Fruit fly (Drosophila melanogaster) whole organism, wandering third instar larva: ENCODE data around the gene CG13654.
A peak's percentile ranks its signal among the peaks of the same experiment; 100 is the strongest.

Experiments
- Abd-B ChIP-seq: fragments of >200 bp; optimal IDR thresholded peaks from 2 replicates; lab custom pipeline; 2017; ENCODE audit warnings: missing biosample characterization, missing genetic modification characterization
- CG32264 ChIP-seq: fragments of 200-800 bp; sonication (Bioruptor generic); optimal IDR thresholded peaks from 2 replicates; lab custom pipeline; 2016; ENCODE audit warnings: missing biosample characterization, missing genetic modification characterization
- CG9705 ChIP-seq: fragments of 200-800 bp; sonication (Bioruptor generic); optimal IDR thresholded peaks from 2 replicates; lab custom pipeline; 2018; ENCODE audit warnings: missing biosample characterization, mild to moderate bottlenecking, missing genetic modification characterization
- CrebA ChIP-seq: fragments of 200-800 bp; sonication (Bioruptor generic); optimal IDR thresholded peaks from 2 replicates; lab custom pipeline; 2016; ENCODE audit warnings: missing biosample characterization, mild to moderate bottlenecking, missing genetic modification characterization, borderline replicate concordance
- Dfd ChIP-seq: fragments of >200 bp; optimal IDR thresholded peaks from 2 replicates; lab custom pipeline; 2017; ENCODE audit warnings: missing biosample characterization, missing genetic modification characterization
- Dif ChIP-seq: fragments of 200-275, 200-300 bp; sonication (Bioruptor generic); optimal IDR thresholded peaks from 2 replicates; lab custom pipeline; 2018; ENCODE audit warnings: missing biosample characterization, missing genetic modification characterization; ENCODE audit not compliant: partially characterized antibody
- GATAd ChIP-seq: sonication (Bioruptor generic); optimal IDR thresholded peaks from 2 replicates; lab custom pipeline; 2016; ENCODE audit warnings: missing biosample characterization, missing genetic modification characterization
- HLH106 ChIP-seq: fragments of 200-800 bp; optimal IDR thresholded peaks from 3 replicates; lab custom pipeline; 2019; ENCODE audit warnings: missing biosample characterization, mild to moderate bottlenecking, missing genetic modification characterization, moderate library complexity
- Hnf4 ChIP-seq: fragments of 200-800 bp; sonication (Bioruptor generic); optimal IDR thresholded peaks from 2 replicates; lab custom pipeline; 2016; ENCODE audit warnings: missing biosample characterization, mild to moderate bottlenecking, missing genetic modification characterization
- Hr78 ChIP-seq: fragments of >200 bp; optimal IDR thresholded peaks from 2 replicates; lab custom pipeline; 2017; ENCODE audit warnings: missing biosample characterization, missing genetic modification characterization
- Hr83 ChIP-seq: fragments of 200-300 bp; sonication (Bioruptor generic); optimal IDR thresholded peaks from 2 replicates; lab custom pipeline; 2016; ENCODE audit warnings: missing biosample characterization, mild to moderate bottlenecking, missing genetic modification characterization, moderate library complexity; ENCODE audit not compliant: poor library complexity, severe bottlenecking
- Jra ChIP-seq: sonication (Bioruptor generic); optimal IDR thresholded peaks from 2 replicates; lab custom pipeline; 2016; ENCODE audit warnings: missing biosample characterization, missing genetic modification characterization
- Mio ChIP-seq: sonication (Bioruptor generic); optimal IDR thresholded peaks from 2 replicates; lab custom pipeline; 2016; ENCODE audit warnings: missing biosample characterization, missing genetic modification characterization
- Myc ChIP-seq: fragments of >200 bp; optimal IDR thresholded peaks from 2 replicates; lab custom pipeline; 2017
- N ChIP-seq: fragments of >200 bp; optimal IDR thresholded peaks from 2 replicates; lab custom pipeline; 2018; ENCODE audit warnings: missing biosample characterization, missing external identifiers, missing genetic modification characterization
- OdsH ChIP-seq: fragments of 200-800 bp; sonication (Bioruptor generic); optimal IDR thresholded peaks from 2 replicates; lab custom pipeline; 2016; ENCODE audit warnings: missing biosample characterization, mild to moderate bottlenecking, missing genetic modification characterization
- Rel ChIP-seq, 2 experiments: fragments of 200-800 bp; sonication (Bioruptor generic) in 1 of 2; optimal IDR thresholded peaks; 2 replicates in 1 of 2; 3 replicates in 1 of 2; lab custom pipeline; 2016 to 2019; ENCODE audit warnings: mild to moderate bottlenecking in 2 of 2, missing biosample characterization in 2 of 2, missing genetic modification characterization in 2 of 2, moderate library complexity in 1 of 2
- Sp1 ChIP-seq: fragments of 200-800 bp; sonication (Bioruptor generic); optimal IDR thresholded peaks from 3 replicates; lab custom pipeline; 2019; ENCODE audit warnings: missing biosample characterization, mild to moderate bottlenecking, missing genetic modification characterization, moderate library complexity
- Vsx2 ChIP-seq: fragments of 200-300, 225-300 bp; sonication (Bioruptor generic); optimal IDR thresholded peaks from 2 replicates; lab custom pipeline; 2018; ENCODE audit warnings: missing biosample characterization, missing genetic modification characterization; ENCODE audit not compliant: partially characterized antibody
- br ChIP-seq: fragments of 200-800 bp; sonication (Bioruptor generic); optimal IDR thresholded peaks from 2 replicates; lab custom pipeline; 2016; ENCODE audit warnings: missing biosample characterization, missing genetic modification characterization
- brk ChIP-seq: fragments of 200-800 bp; sonication (Bioruptor generic); optimal IDR thresholded peaks from 2 replicates; lab custom pipeline; 2016; ENCODE audit warnings: missing biosample characterization, mild to moderate bottlenecking, missing genetic modification characterization
- dl ChIP-seq, 2 experiments: fragments of 175-275, 200-275 bp in 1 of 2; fragments of 200-275 bp in 1 of 2; sonication (Bioruptor generic); optimal IDR thresholded peaks; lab custom pipeline; 2018; ENCODE audit warnings: mild to moderate bottlenecking in 2 of 2, missing biosample characterization in 2 of 2, missing genetic modification characterization in 2 of 2, moderate library complexity in 2 of 2; ENCODE audit not compliant: partially characterized antibody in 2 of 2, insufficient read depth in 1 of 2
- dmrt93B ChIP-seq: fragments of 200-800 bp; sonication (Bioruptor generic); optimal IDR thresholded peaks from 2 replicates; lab custom pipeline; 2018; ENCODE audit warnings: missing biosample characterization, mild to moderate bottlenecking, missing genetic modification characterization
- dsf ChIP-seq: sonication (Bioruptor generic); optimal IDR thresholded peaks from 2 replicates; lab custom pipeline; 2016; ENCODE audit warnings: missing biosample characterization, missing genetic modification characterization, borderline replicate concordance
- ey ChIP-seq: fragments of 200-800 bp; sonication (Bioruptor generic); optimal IDR thresholded peaks from 2 replicates; lab custom pipeline; 2016; ENCODE audit warnings: missing biosample characterization, missing genetic modification characterization
- foxo ChIP-seq, 2 experiments: fragments of 200-800 bp; sonication (Bioruptor generic); optimal IDR thresholded peaks; 2 replicates in 1 of 2; 3 replicates in 1 of 2; lab custom pipeline; 2016 to 2017; ENCODE audit warnings: missing biosample characterization in 2 of 2, missing genetic modification characterization in 2 of 2
- fru ChIP-seq: fragments of 200-800 bp; sonication (Bioruptor generic); optimal IDR thresholded peaks from 3 replicates; lab custom pipeline; 2016; ENCODE audit warnings: missing biosample characterization, mild to moderate bottlenecking, missing genetic modification characterization
- h ChIP-seq: fragments of 200-800 bp; sonication (Bioruptor generic); optimal IDR thresholded peaks from 3 replicates; lab custom pipeline; 2016; ENCODE audit warnings: missing biosample characterization, mild to moderate bottlenecking, missing genetic modification characterization
- jim ChIP-seq: fragments of 175-275, 200-325 bp; sonication (Bioruptor generic); optimal IDR thresholded peaks from 2 replicates; lab custom pipeline; 2016; ENCODE audit warnings: missing biosample characterization, mild to moderate bottlenecking, missing genetic modification characterization
- lola ChIP-seq: fragments of >200 bp; optimal IDR thresholded peaks from 2 replicates; lab custom pipeline; 2017; ENCODE audit warnings: missing biosample characterization, missing genetic modification characterization
- pan ChIP-seq: fragments of >200 bp; optimal IDR thresholded peaks from 2 replicates; lab custom pipeline; 2017
- psq ChIP-seq: fragments of 200-800 bp; sonication (Bioruptor generic); optimal IDR thresholded peaks from 3 replicates; lab custom pipeline; 2017; ENCODE audit warnings: missing biosample characterization, mild to moderate bottlenecking, missing genetic modification characterization, moderate library complexity
- rgr ChIP-seq: fragments of 200-800 bp; sonication (Bioruptor generic); optimal IDR thresholded peaks from 3 replicates; lab custom pipeline; 2016; ENCODE audit warnings: missing biosample characterization, mild to moderate bottlenecking, missing genetic modification characterization
- sage ChIP-seq: fragments of 200-800 bp; sonication (Bioruptor generic); optimal IDR thresholded peaks from 2 replicates; lab custom pipeline; 2016; ENCODE audit warnings: missing biosample characterization, mild to moderate bottlenecking, missing genetic modification characterization
- sv ChIP-seq: fragments of 200-800 bp; sonication (Bioruptor generic); optimal IDR thresholded peaks from 3 replicates; lab custom pipeline; 2016; ENCODE audit warnings: missing biosample characterization, missing genetic modification characterization
- tai ChIP-seq: sonication (Bioruptor generic); optimal IDR thresholded peaks from 2 replicates; lab custom pipeline; 2016; ENCODE audit warnings: missing biosample characterization, missing genetic modification characterization
- usp ChIP-seq: fragments of >200 bp; optimal IDR thresholded peaks from 2 replicates; lab custom pipeline; 2017; ENCODE audit warnings: missing biosample characterization, missing genetic modification characterization
- woc ChIP-seq: sonication (Bioruptor generic); optimal IDR thresholded peaks from 2 replicates; lab custom pipeline; 2016; ENCODE audit warnings: missing biosample characterization, mild to moderate bottlenecking, missing genetic modification characterization

CG13654 gene

DNA sequence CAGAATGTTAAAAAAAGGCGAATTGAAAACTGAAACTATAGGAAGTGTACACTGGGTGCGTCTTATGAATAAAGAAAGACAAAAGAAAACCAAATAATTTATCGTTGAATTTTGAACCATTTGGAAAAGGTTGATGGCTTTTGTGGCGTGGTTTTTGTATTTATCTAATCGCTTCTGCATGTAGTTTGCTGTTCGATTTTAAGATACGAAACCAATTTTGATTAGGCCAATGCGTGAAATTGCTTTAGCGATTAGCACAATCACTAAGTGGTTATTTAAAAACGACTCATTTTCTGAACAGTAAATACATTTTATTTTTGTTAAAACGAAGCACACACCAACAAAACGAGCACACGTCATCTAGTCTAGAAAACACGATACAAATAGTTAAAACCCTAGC is 61.1 kb downstream of the CG13654 start:
- TF ChIP-seq Mio (GFP tag; lab: Kevin White, UChicago) (no peak), woc (GFP tag; lab: Kevin White, UChicago) (no peak), lola (no peak), GATAd (no peak), Rel (GFP tag; optimal IDR thresholded peaks at IDR 0.05; lab: Kevin White, UChicago) (no peak), Rel (tag; optimal IDR thresholded peaks at IDR 0.05; lab: Kevin White, UChicago) (no peak), tai (GFP tag; lab: Kevin White, UChicago) (no peak), Dfd (GFP tag; lab: Kevin White, UChicago) (no peak), jim (GFP tag; lab: Kevin White, UChicago) (no peak), h (GFP tag; lab: Kevin White, UChicago) (no peak), sage (GFP tag; lab: Kevin White, UChicago) (no peak), rgr (GFP tag; lab: Kevin White, UChicago) (no peak), CrebA (GFP tag; lab: Kevin White, UChicago) (no peak), Hr83 (GFP tag; lab: Kevin White, UChicago) (no peak), ey (GFP tag; lab: Kevin White, UChicago) (no peak), dl (GFP tag; optimal IDR thresholded peaks at IDR 0.05; lab: Kevin White, UChicago; ENCODE audit: insufficient read depth in 1 of 2, partially characterized antibody in 2 of 2) (no peak)

DNA sequence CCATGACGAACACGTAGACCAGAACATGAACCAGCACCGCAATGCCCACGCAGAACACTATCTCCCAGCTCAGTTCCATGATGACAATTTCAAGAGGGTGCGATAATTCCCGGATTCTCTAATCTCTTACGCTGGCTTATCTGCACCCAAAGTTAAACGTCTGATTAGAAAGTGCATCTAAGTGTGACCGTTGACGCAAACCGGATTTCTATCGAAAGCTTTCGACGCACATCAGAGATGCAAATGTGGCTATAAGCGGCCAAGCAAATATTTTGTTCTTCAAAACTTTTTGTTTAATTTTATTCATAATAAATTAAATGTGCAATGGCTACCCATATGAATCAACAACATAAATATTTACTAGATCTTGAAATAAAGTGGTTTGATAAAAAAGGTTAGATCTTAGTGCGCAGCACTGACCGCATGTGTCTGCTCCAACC is 62.7 kb downstream of the CG13654 start, which contains the start of the genes Kdsr and CG11858:
Gene Kdsr (minus strand): TSS at position 177 of the 440 bp plus-strand sequence.
Gene CG11858 (plus strand): TSS at position 420 of the 440 bp plus-strand sequence.
- TF ChIP-seq Dfd (GFP tag; lab: Kevin White, UChicago) (no peak), tai (GFP tag; lab: Kevin White, UChicago) (no peak), Mio (GFP tag; lab: Kevin White, UChicago) (no peak), Hnf4 (GFP tag; lab: Kevin White, UChicago) (no peak), N (GFP tag; lab: Kevin White, UChicago) (no peak), HLH106 (tag; lab: Kevin White, UChicago) (peak; percentile 72), Hr83 (GFP tag; lab: Kevin White, UChicago) (no peak), woc (GFP tag; lab: Kevin White, UChicago) (peak; percentile 93), Abd-B (GFP tag; lab: Kevin White, UChicago) (no peak), jim (GFP tag; lab: Kevin White, UChicago) (no peak), pan (no peak), Hr78 (GFP tag; lab: Kevin White, UChicago) (no peak), usp (no peak), OdsH (peak; percentile 55), h (GFP tag; lab: Kevin White, UChicago) (peak; percentile 83), Sp1 (GFP tag; lab: Kevin White, UChicago) (peak; percentile 74), foxo (GFP tag; optimal IDR thresholded peaks at IDR 0.05; lab: Kevin White, UChicago) (peak; percentile 25 to 79), dsf (no peak), br (GFP tag; lab: Kevin White, UChicago) (peak; percentile 72), sage (GFP tag; lab: Kevin White, UChicago) (no peak), Vsx2 (GFP tag; lab: Kevin White, UChicago) (no peak), ey (GFP tag; lab: Kevin White, UChicago) (peak; percentile 75), CrebA (GFP tag; lab: Kevin White, UChicago) (no peak), lola (no peak), dmrt93B (GFP tag; lab: Kevin White, UChicago) (no peak), brk (no peak), psq (GFP tag; lab: Kevin White, UChicago) (peak; percentile 52), Myc (lab: Kevin White, UChicago) (peak; percentile 99), fru (GFP tag; lab: Kevin White, UChicago) (peak; percentile 75), Rel (GFP tag; optimal IDR thresholded peaks at IDR 0.05; lab: Kevin White, UChicago) (no peak), Rel (tag; optimal IDR thresholded peaks at IDR 0.05; lab: Kevin White, UChicago) (peak; percentile 53), rgr (GFP tag; lab: Kevin White, UChicago) (peak; percentile 71), Jra (GFP tag; lab: Kevin White, UChicago) (peak; percentile 62), dl (GFP tag; optimal IDR thresholded peaks at IDR 0.05; lab: Kevin White, UChicago; ENCODE audit: insufficient read depth in 1 of 2, partially characterized antibody in 2 of 2) (no peak), Dif (GFP tag; lab: Kevin White, UChicago) (no peak), GATAd (peak; percentile 57), sv (peak; percentile 67), CG9705 (GFP tag; lab: Kevin White, UChicago) (peak; percentile 72), CG32264 (peak; percentile 36)
- TF ChIP-seq, all 38 proteins: peak for 18
